Worm (Caenorhabditis elegans) whole organism, L1 larva: ENCODE results near the gene C10C6.3.

Experiments
- Y116A8C.19 ChIP-seq: sonication (generic microtip); optimal IDR thresholded peaks from 2 replicates; lab custom pipeline; 2016; ENCODE audit warnings: missing compliant biosample characterization, missing genetic modification characterization, borderline replicate concordance
- aha-1 ChIP-seq: fragments of 150-350 bp; optimal IDR thresholded peaks from 2 replicates; lab custom pipeline; 2014; ENCODE audit warnings: missing biosample characterization, missing genetic modification characterization
- alr-1 ChIP-seq: fragments of 200-800 bp; sonication (Bioruptor generic); optimal IDR thresholded peaks from 2 replicates; lab custom pipeline; 2018; ENCODE audit warnings: borderline replicate concordance, mild to moderate bottlenecking, missing genetic modification characterization, missing compliant biosample characterization
- blmp-1 ChIP-seq: fragments of 150-350 bp; optimal IDR thresholded peaks from 2 replicates; lab custom pipeline; 2014; ENCODE audit warnings: missing biosample characterization, missing genetic modification characterization
- ceh-8 ChIP-seq: fragments of 200-800 bp; sonication (Bioruptor generic); optimal IDR thresholded peaks from 2 replicates; lab custom pipeline; 2018; ENCODE audit warnings: mild to moderate bottlenecking, missing genetic modification characterization, moderate library complexity, missing compliant biosample characterization
- ceh-88 ChIP-seq: fragments of 200-800 bp; sonication (Bioruptor generic); IDR thresholded peaks from 2 replicates; pipeline ENCODE4 v1.3.6; 2022; ENCODE audit warnings: missing genetic modification characterization, missing compliant biosample characterization
- ceh-90 ChIP-seq: sonication (generic microtip); optimal IDR thresholded peaks from 2 replicates; lab custom pipeline; 2016; ENCODE audit warnings: missing genetic modification characterization, missing compliant biosample characterization
- ces-1 ChIP-seq: fragments of 150-350 bp; optimal IDR thresholded peaks from 2 replicates; lab custom pipeline; 2014; ENCODE audit warnings: missing biosample characterization, missing genetic modification reagents, missing genetic modification characterization
- dpl-1 ChIP-seq, 3 experiments: fragments of 150-350 bp in 2 of 3; sonication (generic microtip) in 1 of 3; optimal IDR thresholded peaks; 2 replicates each; lab custom pipeline; 2014 to 2017; ENCODE audit warnings: missing biosample characterization in 3 of 3, missing genetic modification characterization in 3 of 3, missing genetic modification reagents in 3 of 3
- efl-1 ChIP-seq, 4 experiments: fragments of 150-350 bp; optimal IDR thresholded peaks in 3 of 4; peaks in 1 of 4; 1 replicate in 1 of 4; 2 replicates in 3 of 4; lab custom pipeline; 2014; ENCODE audit warnings: missing biosample characterization in 2 of 4, missing genetic modification characterization in 2 of 4, missing genetic modification reagents in 2 of 4
- egl-13 ChIP-seq: sonication (generic microtip); optimal IDR thresholded peaks from 2 replicates; lab custom pipeline; 2016; ENCODE audit warnings: missing genotype, missing genetic modification reagents, missing genetic modification characterization, missing compliant biosample characterization
- elt-2 ChIP-seq: sonication (generic microtip); optimal IDR thresholded peaks from 2 replicates; lab custom pipeline; 2016; ENCODE audit warnings: missing genetic modification characterization, mild to moderate bottlenecking, inconsistent platforms, missing compliant biosample characterization, missing genetic modification reagents
- elt-3 ChIP-seq, 6 experiments: fragments of 150-350 bp in 1 of 6; sonication (generic microtip); optimal IDR thresholded peaks; 2 replicates each; lab custom pipeline; 2017 to 2018; ENCODE audit warnings: missing biosample characterization in 6 of 6, missing genetic modification characterization in 6 of 6, inconsistent platforms in 1 of 6
- fkh-10 ChIP-seq: sonication (generic microtip); optimal IDR thresholded peaks from 2 replicates; lab custom pipeline; 2017; ENCODE audit warnings: missing biosample characterization, missing genetic modification reagents, missing genetic modification characterization
- fkh-8 ChIP-seq: sonication (generic microtip); optimal IDR thresholded peaks from 2 replicates; lab custom pipeline; 2016; ENCODE audit warnings: mild to moderate bottlenecking, missing genetic modification characterization, missing compliant biosample characterization
- fos-1 ChIP-seq: fragments of 150-350 bp; optimal IDR thresholded peaks from 2 replicates; lab custom pipeline; 2014; ENCODE audit warnings: missing biosample characterization, missing genetic modification characterization
- hlh-17 ChIP-seq: fragments of 200-800 bp; sonication (Bioruptor generic); optimal IDR thresholded peaks from 2 replicates; lab custom pipeline; 2018; ENCODE audit warnings: missing genetic modification characterization, mild to moderate bottlenecking, missing compliant biosample characterization, moderate library complexity, borderline replicate concordance
- hlh-4 ChIP-seq: sonication (generic microtip); optimal IDR thresholded peaks from 2 replicates; lab custom pipeline; 2016; ENCODE audit warnings: mild to moderate bottlenecking, missing genetic modification characterization, missing compliant biosample characterization
- irx-1 ChIP-seq: sonication (generic microtip); optimal IDR thresholded peaks from 2 replicates; lab custom pipeline; 2016; ENCODE audit warnings: missing genetic modification characterization, missing compliant biosample characterization
- isw-1 ChIP-seq: fragments of 200-800 bp; sonication (Bioruptor generic); IDR thresholded peaks from 2 replicates; pipeline ENCODE4 v1.3.6; 2022; ENCODE audit warnings: missing genetic modification characterization, missing compliant biosample characterization
- jun-1 ChIP-seq: fragments of 150-350 bp; optimal IDR thresholded peaks from 2 replicates; lab custom pipeline; 2014; ENCODE audit warnings: missing biosample characterization, missing genetic modification reagents, missing genetic modification characterization
- lin-13 ChIP-seq: fragments of 150-350 bp; optimal IDR thresholded peaks from 2 replicates; lab custom pipeline; 2014; ENCODE audit warnings: missing biosample characterization, missing genetic modification reagents, missing genetic modification characterization
- lin-15B ChIP-seq: fragments of 150-350 bp; sonication (generic microtip); optimal IDR thresholded peaks from 3 replicates; lab custom pipeline; 2014; ENCODE audit warnings: missing biosample characterization, missing genetic modification characterization
- lir-3 ChIP-seq: sonication (generic microtip); optimal IDR thresholded peaks from 2 replicates; lab custom pipeline; 2016; ENCODE audit warnings: mild to moderate bottlenecking, missing genetic modification characterization, moderate library complexity, missing compliant biosample characterization; ENCODE audit not compliant: poor library complexity
- lsy-2 ChIP-seq, 2 experiments: fragments of 150-350 bp; optimal IDR thresholded peaks; 2 replicates each; lab custom pipeline; 2014; ENCODE audit warnings: missing biosample characterization in 2 of 2, missing genetic modification characterization in 2 of 2
- mab-9 ChIP-seq: fragments of 200-800 bp; sonication (Bioruptor generic); IDR thresholded peaks from 2 replicates; pipeline ENCODE4 v1.3.6; 2022; ENCODE audit warnings: missing genetic modification reagents, missing genetic modification characterization, missing compliant biosample characterization
- mef-2 ChIP-seq: fragments of 150-350 bp; optimal IDR thresholded peaks from 2 replicates; lab custom pipeline; 2014; ENCODE audit warnings: missing biosample characterization, missing genetic modification characterization
- mep-1 ChIP-seq: fragments of 150-350 bp; optimal IDR thresholded peaks from 2 replicates; lab custom pipeline; 2014; ENCODE audit warnings: missing biosample characterization, missing genetic modification characterization
- nhr-19 ChIP-seq: fragments of 200-800 bp; sonication (Bioruptor generic); conservative IDR thresholded peaks from 2 replicates; pipeline ENCODE4 v1.3.6; 2022; ENCODE audit warnings: missing genetic modification characterization, missing compliant biosample characterization
- nhr-20 ChIP-seq: sonication (generic microtip); optimal IDR thresholded peaks from 2 replicates; lab custom pipeline; 2016; ENCODE audit warnings: mild to moderate bottlenecking, missing genetic modification characterization, missing compliant biosample characterization
- nhr-71 ChIP-seq: sonication (generic microtip); optimal IDR thresholded peaks from 2 replicates; lab custom pipeline; 2016; ENCODE audit warnings: mild to moderate bottlenecking, missing genetic modification characterization, moderate library complexity, missing compliant biosample characterization
- nhr-76 ChIP-seq: sonication (generic microtip); optimal IDR thresholded peaks from 2 replicates; lab custom pipeline; 2017; ENCODE audit warnings: missing biosample characterization, missing genetic modification characterization
- nhr-84 ChIP-seq: sonication (generic microtip); optimal IDR thresholded peaks from 2 replicates; lab custom pipeline; 2017; ENCODE audit warnings: missing biosample characterization, missing genetic modification characterization
- nhr-90 ChIP-seq: sonication (generic microtip); optimal IDR thresholded peaks from 2 replicates; lab custom pipeline; 2016; ENCODE audit warnings: mild to moderate bottlenecking, missing genetic modification characterization, missing compliant biosample characterization; ENCODE audit not compliant: poor library complexity
- pag-3 ChIP-seq: sonication (generic microtip); optimal IDR thresholded peaks from 2 replicates; lab custom pipeline; 2017; ENCODE audit warnings: missing genetic modification characterization, mild to moderate bottlenecking, missing compliant biosample characterization, antibody characterized with exemption, borderline replicate concordance; ENCODE audit not compliant: insufficient read depth
- pqm-1 ChIP-seq: sonication (generic microtip); optimal IDR thresholded peaks from 3 replicates; lab custom pipeline; 2017; ENCODE audit warnings: missing biosample characterization, missing genetic modification characterization
- rnt-1 ChIP-seq: sonication (generic microtip); optimal IDR thresholded peaks from 2 replicates; lab custom pipeline; 2016; ENCODE audit warnings: mild to moderate bottlenecking, missing genetic modification characterization, moderate library complexity, missing compliant biosample characterization
- skn-1 ChIP-seq: fragments of 150-350 bp; optimal IDR thresholded peaks from 2 replicates; lab custom pipeline; 2014; ENCODE audit warnings: missing biosample characterization, missing genetic modification characterization
- snpc-4 ChIP-seq: fragments of 150-350 bp; optimal IDR thresholded peaks from 2 replicates; lab custom pipeline; 2014; ENCODE audit warnings: missing biosample characterization, missing genetic modification characterization
- snu-23 ChIP-seq: sonication (generic microtip); optimal IDR thresholded peaks from 2 replicates; lab custom pipeline; 2016; ENCODE audit warnings: missing genetic modification characterization, missing compliant biosample characterization
- sox-4 ChIP-seq: sonication (generic microtip); optimal IDR thresholded peaks from 2 replicates; lab custom pipeline; 2016; ENCODE audit warnings: missing genetic modification characterization, missing compliant biosample characterization
- sptf-1 ChIP-seq: fragments of 150-350 bp; optimal IDR thresholded peaks from 2 replicates; lab custom pipeline; 2014; ENCODE audit warnings: missing biosample characterization, missing genetic modification characterization
- sup-37 ChIP-seq: fragments of 200-800 bp; sonication (Bioruptor generic); optimal IDR thresholded peaks from 2 replicates; lab custom pipeline; 2018; ENCODE audit warnings: mild to moderate bottlenecking, missing genetic modification characterization, missing compliant biosample characterization
- swsn-7 ChIP-seq: sonication (generic microtip); optimal IDR thresholded peaks from 2 replicates; lab custom pipeline; 2016; ENCODE audit warnings: missing genetic modification characterization, missing compliant biosample characterization
- unc-62 ChIP-seq: fragments of 150-350 bp; optimal IDR thresholded peaks from 2 replicates; lab custom pipeline; 2014; ENCODE audit warnings: missing biosample characterization, missing genetic modification reagents, missing genetic modification characterization
- unc-86 ChIP-seq: sonication (generic microtip); optimal IDR thresholded peaks from 2 replicates; lab custom pipeline; 2016; ENCODE audit warnings: missing genetic modification characterization, missing compliant biosample characterization
- unc-98 ChIP-seq: fragments of 200-800 bp; sonication (Bioruptor generic); IDR thresholded peaks from 2 replicates; pipeline ENCODE4 v1.3.6; 2022; ENCODE audit warnings: missing genetic modification characterization, missing compliant biosample characterization
- vab-15 ChIP-seq: sonication (generic microtip); optimal IDR thresholded peaks from 2 replicates; lab custom pipeline; 2017; ENCODE audit warnings: missing genotype, mild to moderate bottlenecking, missing genetic modification characterization, missing compliant biosample characterization
- zip-4 ChIP-seq: fragments of 200-800 bp; sonication (Bioruptor generic); optimal IDR thresholded peaks from 2 replicates; lab custom pipeline; 2018; ENCODE audit warnings: mild to moderate bottlenecking, missing genetic modification characterization, moderate library complexity, missing compliant biosample characterization
- ztf-11 ChIP-seq, 2 experiments: sonication (generic microtip); optimal IDR thresholded peaks; 2 replicates each; lab custom pipeline; 2016 to 2017; ENCODE audit warnings: missing genetic modification characterization in 2 of 2, missing biosample characterization in 1 of 2, missing compliant biosample characterization in 1 of 2

Gene C10C6.3

ce11 chrIV:11480027-11480896, 15.2 kb upstream of the C10C6.3 start, which contains the start of the genes mbf-1 and nse-4 (continued):
- TF ChIP-seq alr-1 (tag; lab: Kevin White, UChicago) (no peak), nhr-76 (no peak), skn-1 (tag; lab: Kevin White, UChicago) (peak; percentile 70), snpc-4 (no peak), sox-4 (tag; lab: Kevin White, UChicago) (no peak), ceh-90 (tag; lab: Kevin White, UChicago) (peak; percentile 14), lin-15B (tag; lab: Kevin White, UChicago) (peak; percentile 46), snu-23 (GFP tag; lab: Kevin White, UChicago) (peak; percentile 89), unc-62 (GFP tag; lab: Kevin White, UChicago) (no peak), nhr-19 (GFP tag; lab: Robert Waterston, UW) (peak; percentile 55), nhr-84 (no peak), dpl-1 (GFP tag; optimal IDR thresholded peaks at IDR 0.05; lab: Kevin White, UChicago) (peak; percentile 70 to 85 (median 82)), fos-1 (tag; lab: Kevin White, UChicago) (no peak), ztf-11 (tag; optimal IDR thresholded peaks at IDR 0.05; lab: Kevin White, UChicago) (no peak), zip-4 (GFP tag; lab: Kevin White, UChicago) (peak; percentile 34), ceh-8 (no peak), irx-1 (tag; lab: Kevin White, UChicago) (peak; percentile 60), hlh-4 (no peak), hlh-17 (GFP tag; lab: Kevin White, UChicago) (no peak), lin-13 (GFP tag; lab: Kevin White, UChicago) (peak; percentile 44), egl-13 (tag; lab: Kevin White, UChicago) (peak; percentile 45), mef-2 (no peak), elt-2 (peak; percentile 1), rnt-1 (tag; lab: Kevin White, UChicago) (peak; percentile 52), nhr-20 (tag; lab: Kevin White, UChicago) (peak; percentile 75), isw-1 (GFP tag; lab: Robert Waterston, UW) (peak; percentile 44), pag-3 (no peak), mep-1 (peak; percentile 91), elt-3 (tag; optimal IDR thresholded peaks at IDR 0.05; lab: Kevin White, UChicago) (no peak), fkh-8 (peak; percentile 31), sptf-1 (no peak), pqm-1 (tag; lab: Kevin White, UChicago) (no peak), ces-1 (GFP tag; lab: Kevin White, UChicago) (no peak), fkh-10 (GFP tag; lab: Kevin White, UChicago) (no peak), aha-1 (no peak), ceh-88 (GFP tag; lab: Robert Waterston, UW) (no peak), lir-3 (tag; lab: Kevin White, UChicago) (no peak), Y116A8C.19 (tag; lab: Kevin White, UChicago) (no peak), sup-37 (GFP tag; lab: Kevin White, UChicago) (no peak), vab-15 (no peak), mab-9 (GFP tag; lab: Robert Waterston, UW) (no peak), swsn-7 (tag; lab: Kevin White, UChicago) (peak; percentile 81), unc-98 (GFP tag; lab: Robert Waterston, UW) (no peak), nhr-71 (peak; percentile 81), lsy-2 (tag; optimal IDR thresholded peaks at IDR 0.05; lab: Kevin White, UChicago) (peak; percentile 72 to 79), unc-86 (tag; lab: Kevin White, UChicago) (peak; percentile 39), nhr-90 (tag; lab: Kevin White, UChicago) (peak; percentile 59), efl-1 (optimal IDR thresholded peaks at IDR 0.05; lab: Kevin White, UChicago) (peak; percentile 39 to 78), efl-1 (GFP tag; optimal IDR thresholded peaks at IDR 0.05 in 1 of 2; lab: Kevin White, UChicago) (peak; percentile 85 to 97), jun-1 (tag; lab: Kevin White, UChicago) (peak; percentile 20), blmp-1 (tag; lab: Kevin White, UChicago) (peak; percentile 55)
